Fruit fly (Drosophila melanogaster) whole organism: Measurements from ENCODE around the gene GV1.

Experiments used
- Dll ChIP-seq: fragments of >200 bp; optimal IDR thresholded peaks from 2 replicates; lab custom pipeline; 2017
- pan ChIP-seq: fragments of >200 bp; optimal IDR thresholded peaks from 2 replicates; lab custom pipeline; 2017
- psq ChIP-seq: fragments of >200 bp; optimal IDR thresholded peaks from 2 replicates; lab custom pipeline; 2017

Gene GV1

dm6 chr3L:1869719-1870118 is 59.3 kb downstream of the GV1 start, which contains the start of gene CG13924:
Gene CG13924, plus strand, starts transcription at chr3L:1870019.
- TF ChIP-seq pan (lab: Kevin White, UChicago) = no peak
- TF ChIP-seq Dll = no peak
- no peak for TF ChIP-seq psq (lab: Kevin White, UChicago)
